Worm (Caenorhabditis elegans): ENCODE measurements around the gene T22C8.6.

ce11 chrII:8607662-8608061 is 22.4 kb downstream of the T22C8.6 start, which contains the start of gene F28C6.10:
- no peak for TF ChIP-seq ref-1 (GFP tag; conservative IDR thresholded peaks at IDR 0.05)
- TF ChIP-seq ztf-29 (GFP tag; IDR thresholded peaks at IDR 0.05) = no peak
- no peak for TF ChIP-seq tab-1 (GFP tag; IDR thresholded peaks at IDR 0.05)
- no peak for TF ChIP-seq flt-1 (GFP tag; IDR thresholded peaks at IDR 0.05)
- TF ChIP-seq med-1 (GFP tag; optimal IDR thresholded peaks at IDR 0.05; ENCODE audit: insufficient read depth) = no peak
- TF ChIP-seq klf-2 (GFP tag; conservative IDR thresholded peaks at IDR 0.05) = no peak
- TF ChIP-seq ztf-23 (GFP tag; IDR thresholded peaks at IDR 0.05) = no peak
- TF ChIP-seq T22C8.4 (GFP tag; IDR thresholded peaks at IDR 0.05) = no peak
- no peak for TF ChIP-seq cog-1 (tag; optimal IDR thresholded peaks at IDR 0.05)

Measured in whole organism, midembryonic.